Fruit fly (Drosophila melanogaster): Measurements from ENCODE around the gene Mrp4.

Gene Mrp4

DNA sequence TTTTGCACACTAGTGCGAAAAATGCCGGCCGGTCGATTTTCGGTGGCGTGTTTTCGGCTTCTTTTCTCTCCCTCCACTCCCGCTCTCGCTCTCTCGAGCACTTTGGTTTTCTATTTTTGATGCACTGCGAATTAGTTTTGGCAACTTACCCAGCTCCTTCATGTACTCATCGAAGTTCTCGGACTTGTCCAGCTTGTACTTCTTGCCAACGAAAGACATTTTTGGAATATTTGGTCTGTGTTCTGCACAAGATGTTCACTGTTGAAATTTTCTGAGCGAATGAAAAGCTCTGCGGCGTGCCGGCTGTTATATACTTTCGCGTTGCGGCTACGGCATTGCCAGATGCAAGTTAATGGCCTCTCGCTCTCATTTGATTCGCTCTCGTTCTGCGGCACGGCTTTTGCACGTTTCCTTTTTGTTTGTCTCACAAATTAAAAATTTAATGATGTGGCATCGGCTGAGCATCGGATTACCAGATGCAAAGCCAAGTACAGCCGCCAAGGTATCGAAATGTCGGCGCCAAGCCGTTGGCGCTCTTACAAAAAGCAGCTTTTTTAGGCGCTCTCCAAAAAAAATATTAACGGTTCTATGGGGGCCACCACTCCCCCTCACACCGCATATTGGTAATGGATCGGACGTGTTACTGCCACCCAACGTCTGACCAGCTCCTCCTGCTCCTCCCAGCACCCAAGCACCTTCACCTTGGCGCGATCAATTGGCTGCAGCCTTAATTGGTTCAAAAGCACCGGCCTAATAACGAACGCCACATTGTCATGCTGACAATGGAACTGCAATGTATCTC lies 2.1 kb upstream of the Mrp4 start, which contains the start of the genes fabp and sea:
Gene fabp (minus strand): TSS at position 286 of the 802 bp plus-strand sequence.
Gene sea (minus strand): TSS at position 286 of the 802 bp plus-strand sequence.
- peak; percentile 11 for TF ChIP-seq CG15710 (tag; optimal IDR thresholded peaks at IDR 0.05)
- TF ChIP-seq CG4496 (GFP tag; IDR thresholded peaks at IDR 0.05), result peak; percentile 79; the same call in 2 of the 3 replicates
- TF ChIP-seq CG8301 (tag; optimal IDR thresholded peaks at IDR 0.05), result no peak
- TF ChIP-seq Snoo (tag; optimal IDR thresholded peaks at IDR 0.05), result peak; percentile 39
- peak; percentile 27 for TF ChIP-seq gl (tag; optimal IDR thresholded peaks at IDR 0.05)
- no peak for TF ChIP-seq CG14655 (GFP tag; optimal IDR thresholded peaks at IDR 0.05)
- peak; percentile 59 for TF ChIP-seq CG12605 (GFP tag; IDR thresholded peaks at IDR 0.05)
- TF ChIP-seq Pif1A (GFP tag; optimal IDR thresholded peaks at IDR 0.05), result peak; percentile 49
- TF ChIP-seq CG17806 (tag; optimal IDR thresholded peaks at IDR 0.05), result no peak
- TF ChIP-seq Ets98B (GFP tag; IDR thresholded peaks at IDR 0.05), result peak; percentile 61; the same call in 1 of the 2 replicates
- no peak for TF ChIP-seq CG10348 (GFP tag; IDR thresholded peaks at IDR 0.05)
- no peak for TF ChIP-seq CG8159 (tag; optimal IDR thresholded peaks at IDR 0.05)
- peak; percentile 63 for TF ChIP-seq CG32121 (GFP tag; IDR thresholded peaks at IDR 0.05)
- no peak for TF ChIP-seq D1 (tag; optimal IDR thresholded peaks at IDR 0.05)
- peak; percentile 25 for TF ChIP-seq CG34367 (tag; optimal IDR thresholded peaks at IDR 0.05)
- peak; percentile 55 for TF ChIP-seq EcR (GFP tag; optimal IDR thresholded peaks at IDR 0.05)
- TF ChIP-seq Pif1B (GFP tag; optimal IDR thresholded peaks at IDR 0.05), result peak; percentile 27
- no peak for TF ChIP-seq rn (GFP tag; IDR thresholded peaks at IDR 0.05)
- peak; percentile 52 for TF ChIP-seq CG13204 (GFP tag; optimal IDR thresholded peaks at IDR 0.05)
- no peak for TF ChIP-seq CG9948 (tag; optimal IDR thresholded peaks at IDR 0.05)

dm6 chr3R:11569993-11570392 lies 943 bp downstream of the Mrp4 start:
- no peak for TF ChIP-seq CG14655 (GFP tag; optimal IDR thresholded peaks at IDR 0.05)

dm6 chr3R:11571408-11571807 lies 2.4 kb downstream of the Mrp4 start:
- TF ChIP-seq CG8159 (tag; optimal IDR thresholded peaks at IDR 0.05), result no peak
- TF ChIP-seq Pif1B (GFP tag; optimal IDR thresholded peaks at IDR 0.05), result no peak

DNA sequence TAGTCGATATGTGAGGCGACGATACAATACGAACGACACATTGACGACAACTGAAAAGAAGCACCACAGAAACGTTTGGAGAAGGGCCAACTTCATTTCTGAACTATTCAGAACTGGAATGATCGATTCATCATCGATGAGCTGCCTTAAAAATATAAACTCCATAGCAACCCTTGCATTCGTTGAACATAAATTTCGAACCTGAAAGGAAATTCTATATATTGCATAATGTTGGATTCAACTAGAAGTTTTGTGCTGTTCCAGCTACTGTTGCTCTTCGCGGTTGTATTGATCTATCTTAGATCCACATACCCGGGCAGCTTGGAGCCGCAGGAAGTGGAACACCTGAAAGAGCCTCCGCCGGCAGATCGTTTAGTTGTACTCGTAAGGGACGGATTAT lies 9.6 kb downstream of the Mrp4 start, which contains the start of the genes CG6790 and CG5342:
Gene CG6790 (minus strand): TSS at position 101 of the 400 bp plus-strand sequence.
Gene CG5342 (plus strand): TSS at position 182 of the 400 bp plus-strand sequence.
- TF ChIP-seq CG32121 (GFP tag; IDR thresholded peaks at IDR 0.05) (no peak), CG13204 (GFP tag; optimal IDR thresholded peaks at IDR 0.05) (no peak), Pif1A (GFP tag; optimal IDR thresholded peaks at IDR 0.05) (no peak), CG17806 (tag; optimal IDR thresholded peaks at IDR 0.05) (no peak), Ets98B (GFP tag; IDR thresholded peaks at IDR 0.05) (no peak), CG8159 (tag; optimal IDR thresholded peaks at IDR 0.05) (no peak), Snoo (tag; optimal IDR thresholded peaks at IDR 0.05) (no peak), Pif1B (GFP tag; optimal IDR thresholded peaks at IDR 0.05) (no peak)

dm6 chr3R:11581340-11582252 lies 12.5 kb downstream of the Mrp4 start, which contains the start of gene wkd:
wkd (plus strand) TSS chr3R:11581576.
- no peak for TF ChIP-seq CG15710 (tag; optimal IDR thresholded peaks at IDR 0.05)
- TF ChIP-seq Pif1A (GFP tag; optimal IDR thresholded peaks at IDR 0.05), result no peak
- no peak for TF ChIP-seq EcR (GFP tag; optimal IDR thresholded peaks at IDR 0.05)
- TF ChIP-seq gl (tag; optimal IDR thresholded peaks at IDR 0.05), result no peak
- no peak for TF ChIP-seq CG8301 (tag; optimal IDR thresholded peaks at IDR 0.05)
- TF ChIP-seq CG4496 (GFP tag; IDR thresholded peaks at IDR 0.05), result no peak
- no peak for TF ChIP-seq CG17806 (tag; optimal IDR thresholded peaks at IDR 0.05)
- TF ChIP-seq CG9948 (tag; optimal IDR thresholded peaks at IDR 0.05), result no peak
- TF ChIP-seq Snoo (tag; optimal IDR thresholded peaks at IDR 0.05), result no peak
- no peak for TF ChIP-seq CG8159 (tag; optimal IDR thresholded peaks at IDR 0.05)
- no peak for TF ChIP-seq Pif1B (GFP tag; optimal IDR thresholded peaks at IDR 0.05)
- no peak for TF ChIP-seq CG12605 (GFP tag; IDR thresholded peaks at IDR 0.05)
- TF ChIP-seq rn (GFP tag; IDR thresholded peaks at IDR 0.05), result no peak
- TF ChIP-seq Ets98B (GFP tag; IDR thresholded peaks at IDR 0.05), result no peak
- TF ChIP-seq CG13204 (GFP tag; optimal IDR thresholded peaks at IDR 0.05), result no peak
- no peak for TF ChIP-seq CG34367 (tag; optimal IDR thresholded peaks at IDR 0.05)
- TF ChIP-seq CG10348 (GFP tag; IDR thresholded peaks at IDR 0.05), result no peak
- TF ChIP-seq fd96Ca (GFP tag; IDR thresholded peaks at IDR 0.05), result no peak
- no peak for TF ChIP-seq CG32121 (GFP tag; IDR thresholded peaks at IDR 0.05)

DNA sequence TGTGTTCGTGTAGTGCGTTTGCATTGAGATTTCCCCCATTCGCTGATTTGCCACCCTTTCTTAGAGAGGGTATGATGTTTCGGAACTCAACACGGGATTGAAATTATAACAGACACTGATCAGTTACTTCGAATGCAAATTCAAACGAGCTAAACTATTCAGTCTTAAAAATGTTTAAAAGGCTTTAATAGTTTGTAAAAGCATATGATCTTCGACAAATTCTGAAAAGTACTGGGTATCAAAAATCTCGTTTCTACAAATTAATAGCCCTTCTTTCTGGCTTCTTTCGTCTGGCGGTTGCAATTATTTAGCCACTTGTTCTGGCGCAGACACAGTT lies 13.2 kb downstream of the Mrp4 start:
- TF ChIP-seq CG10348 (GFP tag; IDR thresholded peaks at IDR 0.05) (peak; percentile 63; the same call in 1 of the 2 replicates), Ets98B (GFP tag; IDR thresholded peaks at IDR 0.05) (peak; percentile 95), EcR (GFP tag; optimal IDR thresholded peaks at IDR 0.05) (no peak), CG17806 (tag; optimal IDR thresholded peaks at IDR 0.05) (peak; percentile 87), CG4496 (GFP tag; IDR thresholded peaks at IDR 0.05) (peak; percentile 96), CG13204 (GFP tag; optimal IDR thresholded peaks at IDR 0.05) (peak; percentile 51), CG15710 (tag; optimal IDR thresholded peaks at IDR 0.05) (peak; percentile 81), Pif1B (GFP tag; optimal IDR thresholded peaks at IDR 0.05) (no peak), gl (tag; optimal IDR thresholded peaks at IDR 0.05) (peak; percentile 73), fd96Ca (GFP tag; IDR thresholded peaks at IDR 0.05) (peak; percentile 95), CG32121 (GFP tag; IDR thresholded peaks at IDR 0.05) (peak; percentile 95), CG8159 (tag; optimal IDR thresholded peaks at IDR 0.05) (peak; percentile 84), CG34367 (tag; optimal IDR thresholded peaks at IDR 0.05) (peak; percentile 82), CG12605 (GFP tag; IDR thresholded peaks at IDR 0.05) (no peak; the same call in none of the 2 replicates), CG8301 (tag; optimal IDR thresholded peaks at IDR 0.05) (peak; percentile 93), CG9948 (tag; optimal IDR thresholded peaks at IDR 0.05) (peak; percentile 84), CG14655 (GFP tag; optimal IDR thresholded peaks at IDR 0.05) (no peak), Snoo (tag; optimal IDR thresholded peaks at IDR 0.05) (no peak), Pif1A (GFP tag; optimal IDR thresholded peaks at IDR 0.05) (no peak), rn (GFP tag; IDR thresholded peaks at IDR 0.05) (peak; percentile 67; the same call in 1 of the 2 replicates), D1 (tag; optimal IDR thresholded peaks at IDR 0.05) (no peak)
